Fruit fly (Drosophila melanogaster) whole organism, embryonic: ENCODE measurements around the gene CG5618.

ENCODE experiments used
- Atf3 ChIP-seq: fragments of 200-800 bp; sonication (Bioruptor generic); optimal IDR thresholded peaks from 3 replicates; lab custom pipeline; 2016; ENCODE audit warnings: missing biosample characterization, missing genetic modification characterization
- CG1024 ChIP-seq: fragments of 200-800 bp; sonication (Bioruptor generic); IDR thresholded peaks from 2 replicates; pipeline ENCODE4 v1.3.6; 2022; ENCODE audit warnings: missing biosample characterization, missing genetic modification characterization
- CG10565 ChIP-seq: fragments of 200-800 bp; sonication (Bioruptor generic); optimal IDR thresholded peaks from 3 replicates; lab custom pipeline; 2016; ENCODE audit warnings: missing biosample characterization, mild to moderate bottlenecking, missing genetic modification characterization
- CG10654 ChIP-seq: fragments of 200-800 bp; sonication (Bioruptor generic); optimal IDR thresholded peaks from 2 replicates; lab custom pipeline; 2016; ENCODE audit warnings: missing biosample characterization, missing genetic modification characterization
- CG11085 ChIP-seq: fragments of 200-800 bp; sonication (Bioruptor generic); IDR thresholded peaks from 2 replicates; pipeline ENCODE4 v1.3.6; 2022; ENCODE audit warnings: missing biosample characterization, missing genetic modification characterization
- CG12155 ChIP-seq: fragments of 200-800 bp; sonication (Bioruptor generic); optimal IDR thresholded peaks from 3 replicates; lab custom pipeline; 2016; ENCODE audit warnings: missing biosample characterization, missing genetic modification characterization
- CG12219 ChIP-seq: fragments of 200-800 bp; sonication (Bioruptor generic); optimal IDR thresholded peaks from 3 replicates; lab custom pipeline; 2018; ENCODE audit warnings: missing biosample characterization, mild to moderate bottlenecking, missing genetic modification characterization
- CG12942 ChIP-seq: fragments of 200-800 bp; sonication (Bioruptor generic); optimal IDR thresholded peaks from 3 replicates; lab custom pipeline; 2016; ENCODE audit warnings: missing biosample characterization, missing genetic modification characterization
- CG17802 ChIP-seq: fragments of 200-800 bp; sonication (Bioruptor generic); optimal IDR thresholded peaks from 2 replicates; lab custom pipeline; 2018; ENCODE audit warnings: missing biosample characterization, mild to moderate bottlenecking, missing genetic modification characterization, moderate library complexity
- CG2678 ChIP-seq: fragments of 200-800 bp; sonication (Bioruptor generic); optimal IDR thresholded peaks from 3 replicates; lab custom pipeline; 2019; ENCODE audit warnings: missing biosample characterization, mild to moderate bottlenecking, missing genetic modification characterization, moderate library complexity
- CG3163 ChIP-seq: fragments of 200-800 bp; sonication (Bioruptor generic); optimal IDR thresholded peaks from 3 replicates; lab custom pipeline; 2016; ENCODE audit warnings: missing biosample characterization, missing genetic modification characterization
- CG4730 ChIP-seq: fragments of 200-800 bp; sonication (Bioruptor generic); IDR thresholded peaks from 2 replicates; pipeline ENCODE4 v1.3.6; 2022; ENCODE audit warnings: missing biosample characterization, missing genetic modification characterization
- CG6791 ChIP-seq: fragments of 200-800 bp; sonication (Bioruptor generic); IDR thresholded peaks from 3 replicates; pipeline ENCODE4 v1.3.6; 2022; ENCODE audit warnings: missing biosample characterization, missing genetic modification characterization; ENCODE audit not compliant: partially characterized antibody
- CG7963 ChIP-seq: fragments of 200-800 bp; sonication (Bioruptor generic); IDR thresholded peaks from 3 replicates; pipeline ENCODE4 v1.3.6; 2022; ENCODE audit warnings: missing biosample characterization, missing genetic modification characterization; ENCODE audit not compliant: partially characterized antibody
- CG8478 ChIP-seq: fragments of >200 bp; optimal IDR thresholded peaks from 2 replicates; lab custom pipeline; 2018
- CG8944 ChIP-seq: fragments of 200-800 bp; sonication (Bioruptor generic); optimal IDR thresholded peaks from 3 replicates; lab custom pipeline; 2016; ENCODE audit warnings: missing biosample characterization, missing genetic modification characterization
- CG9817 ChIP-seq: fragments of 200-800 bp; sonication (Bioruptor generic); optimal IDR thresholded peaks from 2 replicates; lab custom pipeline; 2018; ENCODE audit warnings: missing biosample characterization, mild to moderate bottlenecking, missing genetic modification characterization, moderate library complexity
- E2f2 ChIP-seq: fragments of 200-800 bp; sonication (Bioruptor generic); IDR thresholded peaks from 2 replicates; pipeline ENCODE4 v1.3.6; 2022; ENCODE audit warnings: missing biosample characterization, missing genetic modification characterization
- Fer2 ChIP-seq: fragments of 200-800 bp; sonication (Bioruptor generic); optimal IDR thresholded peaks from 2 replicates; lab custom pipeline; 2018; ENCODE audit warnings: missing biosample characterization, mild to moderate bottlenecking, missing genetic modification characterization, moderate library complexity
- Lim3 ChIP-seq: fragments of 200-800 bp; sonication (Bioruptor generic); IDR thresholded peaks from 2 replicates; pipeline ENCODE4 v1.3.6; 2022; ENCODE audit warnings: missing biosample characterization, missing genetic modification characterization
- Med ChIP-seq: fragments of 200-800 bp; sonication (Bioruptor generic); peaks from one replicate; lab custom pipeline; 2016; ENCODE audit warnings: missing biosample characterization, missing genetic modification characterization, mild to moderate bottlenecking, inconsistent platforms, moderate library complexity
- Nf-YA ChIP-seq: fragments of 200-800 bp; sonication (Bioruptor generic); IDR thresholded peaks from 2 replicates; pipeline ENCODE4 v1.3.6; 2022; ENCODE audit warnings: missing biosample characterization, missing genetic modification characterization
- NfI ChIP-seq: fragments of 200-800 bp; sonication (Bioruptor generic); optimal IDR thresholded peaks from 3 replicates; lab custom pipeline; 2018; ENCODE audit warnings: missing biosample characterization, mild to moderate bottlenecking, missing genetic modification characterization, moderate library complexity
- Oaz ChIP-seq: fragments of 200-800 bp; sonication (Bioruptor generic); IDR thresholded peaks from 2 replicates; pipeline ENCODE4 v1.3.6; 2022; ENCODE audit warnings: missing biosample characterization, missing genetic modification characterization
- abd-A ChIP-seq: fragments of 200-800 bp; sonication (Bioruptor generic); optimal IDR thresholded peaks from 3 replicates; lab custom pipeline; 2019; ENCODE audit warnings: missing biosample characterization, mild to moderate bottlenecking, missing genetic modification characterization, moderate library complexity
- ac ChIP-seq: fragments of 200-800 bp; sonication (Bioruptor generic); optimal IDR thresholded peaks from 3 replicates; lab custom pipeline; 2017; ENCODE audit warnings: missing biosample characterization, mild to moderate bottlenecking, missing genetic modification characterization
- az2 ChIP-seq: fragments of 200-800 bp; sonication (Bioruptor generic); optimal IDR thresholded peaks from 3 replicates; lab custom pipeline; 2016; ENCODE audit warnings: missing biosample characterization, missing genetic modification characterization
- cg ChIP-seq: fragments of 200-800 bp; sonication (Bioruptor generic); optimal IDR thresholded peaks from 3 replicates; lab custom pipeline; 2019; ENCODE audit warnings: missing biosample characterization, mild to moderate bottlenecking, missing genetic modification characterization, moderate library complexity
- ftz-f1 ChIP-seq: fragments of 200-800 bp; sonication (Bioruptor generic); optimal IDR thresholded peaks from 2 replicates; lab custom pipeline; 2016; ENCODE audit warnings: missing biosample characterization, missing genetic modification characterization
- gcm ChIP-seq: fragments of 200-800 bp; sonication (Bioruptor generic); optimal IDR thresholded peaks from 2 replicates; lab custom pipeline; 2019; ENCODE audit warnings: missing biosample characterization, mild to moderate bottlenecking, missing genetic modification characterization, moderate library complexity
- nerfin-1 ChIP-seq: fragments of 200-800 bp; sonication (Bioruptor generic); optimal IDR thresholded peaks from 3 replicates; lab custom pipeline; 2019; ENCODE audit warnings: missing biosample characterization, mild to moderate bottlenecking, missing genetic modification characterization, moderate library complexity
- onecut ChIP-seq: fragments of 200-800 bp; sonication (Bioruptor generic); IDR thresholded peaks from 2 replicates; pipeline ENCODE4 v1.3.6; 2022; ENCODE audit warnings: missing biosample characterization, missing genetic modification characterization
- run ChIP-seq: fragments of 200-800 bp; sonication (Bioruptor generic); optimal IDR thresholded peaks from 3 replicates; lab custom pipeline; 2018; ENCODE audit warnings: missing biosample characterization, mild to moderate bottlenecking, missing genetic modification characterization
- schlank ChIP-seq: fragments of 200-800 bp; sonication (Bioruptor generic); optimal IDR thresholded peaks from 2 replicates; lab custom pipeline; 2018; ENCODE audit warnings: missing biosample characterization, mild to moderate bottlenecking, missing genetic modification characterization
- sisA ChIP-seq: fragments of 200-800 bp; sonication (Bioruptor generic); IDR thresholded peaks from 2 replicates; pipeline ENCODE4 v1.3.6; 2022; ENCODE audit warnings: missing biosample characterization, missing genetic modification characterization
- sob ChIP-seq: fragments of 200-800 bp; sonication (Bioruptor generic); IDR thresholded peaks from 2 replicates; pipeline ENCODE4 v1.3.6; 2022; ENCODE audit warnings: missing biosample characterization, missing genetic modification characterization
- z ChIP-seq: fragments of 200-800 bp; sonication (Bioruptor generic); IDR thresholded peaks from 3 replicates; pipeline ENCODE4 v1.3.6; 2022; ENCODE audit warnings: missing biosample characterization, missing genetic modification characterization

Gene CG5618

dm6 chr3L:20375878-20376563, 22.8 kb downstream of the CG5618 start, which contains the start of the genes Ide and RhoBTB (continued):
- TF ChIP-seq CG3163 (GFP tag; lab: Kevin White, UChicago) = peak; percentile 77
- TF ChIP-seq az2 (GFP tag; lab: Kevin White, UChicago) = peak; percentile 80
- peak; percentile 81 for TF ChIP-seq Fer2 (tag; lab: Kevin White, UChicago)
- TF ChIP-seq CG4730 = 0 out of 2 replicates have a peak, but pooled peaks have one; percentile 2
- TF ChIP-seq CG10565 (GFP tag; lab: Kevin White, UChicago) = no peak
- peak; percentile 82 for TF ChIP-seq NfI (GFP tag; lab: Kevin White, UChicago)
- TF ChIP-seq CG12942 (GFP tag; lab: Kevin White, UChicago) = peak; percentile 80
- TF ChIP-seq CG11085 (GFP tag; lab: Robert Waterston, UW) = peak; percentile 84
- TF ChIP-seq E2f2 = peak; percentile 83
- TF ChIP-seq z (GFP tag; lab: Robert Waterston, UW) = no peak
- TF ChIP-seq CG12155 = peak; percentile 86
- TF ChIP-seq abd-A (tag; lab: Kevin White, UChicago) = no peak

- TF ChIP-seq cg (GFP tag; lab: Kevin White, UChicago) (peak; percentile 5), onecut (peak; percentile 73), CG12219 (GFP tag; lab: Kevin White, UChicago) (no peak), CG17802 (tag; lab: Kevin White, UChicago) (no peak), CG10654 (GFP tag; lab: Kevin White, UChicago) (no peak), nerfin-1 (tag; lab: Kevin White, UChicago) (peak; percentile 45), Oaz (GFP tag; lab: Robert Waterston, UW) (no peak)
Observed at dm6 chr3L:20376564-20376920, 23.3 kb downstream of the CG5618 start.

- TF ChIP-seq CG8478 (lab: Kevin White, UChicago) (peak; percentile 55), CG6791 (GFP tag; lab: Robert Waterston, UW) (0 out of 3 replicates have a peak, but pooled peaks have one; percentile 11), ftz-f1 (no peak), CG8944 (GFP tag; lab: Kevin White, UChicago) (no peak), z (GFP tag; lab: Robert Waterston, UW) (0 out of 3 replicates have a peak, but pooled peaks have one; percentile 26), Nf-YA (no peak), sob (GFP tag; lab: Robert Waterston, UW) (no peak), Med (GFP tag; lab: Kevin White, UChicago) (peak; percentile 52), CG7963 (GFP tag; lab: Robert Waterston, UW) (0 out of 3 replicates have a peak, but pooled peaks have one; percentile 6), Atf3 (GFP tag; lab: Kevin White, UChicago) (no peak), CG2678 (tag; lab: Kevin White, UChicago) (no peak), sisA (GFP tag; lab: Robert Waterston, UW) (no peak), CG1024 (GFP tag; lab: Robert Waterston, UW) (no peak), Lim3 (GFP tag; lab: Robert Waterston, UW) (no peak), run (tag; lab: Kevin White, UChicago) (no peak), schlank (tag; lab: Kevin White, UChicago) (no peak), CG9817 (tag; lab: Kevin White, UChicago) (no peak), ac (GFP tag; lab: Kevin White, UChicago) (no peak), gcm (GFP tag; lab: Kevin White, UChicago) (no peak)
- TF ChIP-seq, all 482 proteins: peak for 5
Observed at dm6 chr3L:20379496-20379895, 26.2 kb downstream of the CG5618 start.
